Fruit fly (Drosophila melanogaster): ENCODE results near the gene CG32195.

CG32195 gene

dm6 chr3L:18083402-18083801, 29.4 kb upstream of the CG32195 start:
- peak; percentile 57 for TF ChIP-seq Eip78C (GFP tag)
- TF ChIP-seq svp (GFP tag), result peak; percentile 73
- TF ChIP-seq Hr38 (GFP tag; optimal IDR thresholded peaks at IDR 0.05), result no peak
- no peak for TF ChIP-seq achi (GFP tag; optimal IDR thresholded peaks at IDR 0.05)

DNA sequence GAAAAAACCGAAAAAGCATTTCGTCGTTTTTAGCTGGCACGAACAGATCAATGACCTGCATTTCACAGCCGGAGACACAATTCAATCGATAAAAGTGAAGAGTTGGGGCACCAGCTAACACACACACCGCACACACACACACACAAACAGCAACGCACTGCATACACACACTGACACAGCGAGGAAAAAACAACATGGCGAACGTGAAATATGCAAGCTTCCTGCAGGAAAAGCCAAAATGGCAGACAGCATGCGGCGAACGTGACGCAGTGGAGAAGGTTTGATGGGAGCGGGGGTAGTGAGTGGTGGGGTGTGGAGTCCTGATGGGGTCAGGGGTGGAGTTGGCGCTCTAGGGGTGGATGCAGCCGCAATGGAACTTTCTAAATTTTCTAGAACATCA, 28.8 kb upstream of the CG32195 start:
- TF ChIP-seq Gug (GFP tag; IDR thresholded peaks at IDR 0.05), result no peak
- no peak for TF ChIP-seq spab (GFP tag; optimal IDR thresholded peaks at IDR 0.05)
- no peak for TF ChIP-seq salr (GFP tag; optimal IDR thresholded peaks at IDR 0.05)
- TF ChIP-seq Ets21C (GFP tag; optimal IDR thresholded peaks at IDR 0.05), result no peak
- TF ChIP-seq CG6276 (GFP tag; optimal IDR thresholded peaks at IDR 0.05), result no peak
- TF ChIP-seq fd59A (GFP tag; optimal IDR thresholded peaks at IDR 0.05), result no peak
- TF ChIP-seq ss (GFP tag; optimal IDR thresholded peaks at IDR 0.05), result peak; percentile 3 to 18

DNA sequence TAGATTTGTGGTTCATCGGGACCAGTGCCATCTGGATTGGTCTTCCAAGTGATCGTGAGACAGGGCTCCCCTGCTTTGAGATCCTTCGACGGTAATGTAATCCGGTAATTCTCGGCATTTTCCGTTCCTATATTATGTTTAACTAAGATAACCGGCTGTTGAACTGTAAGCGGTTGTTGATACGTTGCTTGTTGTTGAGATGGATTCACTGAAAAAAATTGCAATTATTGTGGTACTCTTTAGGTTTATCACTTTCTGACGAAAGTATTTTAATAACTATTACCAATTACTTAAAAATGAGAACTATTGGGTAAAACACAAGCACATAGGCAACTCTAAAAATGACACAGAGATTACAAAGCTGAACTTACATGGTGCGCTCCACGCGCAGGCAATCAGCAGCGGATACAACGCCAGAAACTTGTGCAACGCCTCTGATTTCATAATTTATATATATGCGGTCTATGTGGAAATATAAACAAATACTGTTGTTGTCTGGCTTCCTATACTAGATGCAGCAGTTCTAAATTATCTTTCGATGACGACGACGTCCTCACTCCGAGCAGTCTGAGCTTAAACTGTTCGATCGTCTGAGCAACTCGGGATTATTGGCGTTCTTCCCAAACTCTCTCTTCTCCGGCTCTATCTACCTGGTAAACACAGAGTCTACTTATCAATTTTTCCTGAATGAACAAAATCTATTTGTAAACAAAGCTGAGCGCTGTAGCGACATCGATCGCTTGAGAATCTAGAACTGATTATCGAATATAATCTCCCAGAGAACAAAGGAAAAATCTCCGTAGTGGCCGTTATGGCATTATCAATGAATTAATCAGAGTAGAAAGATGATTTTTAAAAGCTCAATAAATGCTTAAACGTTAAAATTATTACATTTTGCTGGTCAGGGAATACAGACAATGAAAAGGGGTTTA, 25.7 kb upstream of the CG32195 start, which contains the start of gene CG34253:
TSS of gene CG34253 (minus strand) at position 567 of the 932 bp plus-strand sequence.
- TF ChIP-seq CG6792 (GFP tag; optimal IDR thresholded peaks at IDR 0.05), result no peak
- no peak for TF ChIP-seq dac (GFP tag; optimal IDR thresholded peaks at IDR 0.05)
- no peak for TF ChIP-seq Sox102F (GFP tag; optimal IDR thresholded peaks at IDR 0.05)
- TF ChIP-seq Eip75B (GFP tag; optimal IDR thresholded peaks at IDR 0.05), result no peak
- TF ChIP-seq pdm3 (GFP tag; optimal IDR thresholded peaks at IDR 0.05), result peak; percentile 13
- peak; percentile 24 for TF ChIP-seq CG6276 (GFP tag; optimal IDR thresholded peaks at IDR 0.05)
- no peak for TF ChIP-seq fkh (GFP tag; optimal IDR thresholded peaks at IDR 0.05)
- TF ChIP-seq CG11902 (GFP tag; optimal IDR thresholded peaks at IDR 0.05), result no peak
- no peak for TF ChIP-seq topi (GFP tag; optimal IDR thresholded peaks at IDR 0.05)
- peak; percentile 76 for TF ChIP-seq svp (GFP tag)
- TF ChIP-seq CG6163 (GFP tag; IDR thresholded peaks at IDR 0.05), result no peak; the same call in 2 of the 3 replicates
- TF ChIP-seq CG8632 (GFP tag; optimal IDR thresholded peaks at IDR 0.05), result no peak
- no peak for TF ChIP-seq CG34406 (GFP tag; optimal IDR thresholded peaks at IDR 0.05)
- TF ChIP-seq Eip93F (GFP tag; optimal IDR thresholded peaks at IDR 0.05), result no peak
- TF ChIP-seq fd59A (GFP tag; optimal IDR thresholded peaks at IDR 0.05), result no peak
- TF ChIP-seq CG11294 (GFP tag; IDR thresholded peaks at IDR 0.05), result no peak
- TF ChIP-seq CG11762 (GFP tag; optimal IDR thresholded peaks at IDR 0.05; ENCODE audit: insufficient read depth), result no peak
- TF ChIP-seq CG31627 (GFP tag; optimal IDR thresholded peaks at IDR 0.05), result no peak
- TF ChIP-seq Sox14 (GFP tag; optimal IDR thresholded peaks at IDR 0.05), result peak; percentile 7
- no peak for TF ChIP-seq spab (GFP tag; optimal IDR thresholded peaks at IDR 0.05)
- TF ChIP-seq Eip78C (GFP tag), result peak; percentile 48
- no peak for TF ChIP-seq CG32006 (GFP tag; optimal IDR thresholded peaks at IDR 0.05)
- no peak for TF ChIP-seq CG4318 (GFP tag; optimal IDR thresholded peaks at IDR 0.05)
- TF ChIP-seq net (GFP tag; optimal IDR thresholded peaks at IDR 0.05), result no peak
- no peak for TF ChIP-seq CG3032 (tag; optimal IDR thresholded peaks at IDR 0.05)
- no peak for TF ChIP-seq CG1621 (tag; optimal IDR thresholded peaks at IDR 0.05)
- TF ChIP-seq CG10631 (GFP tag; optimal IDR thresholded peaks at IDR 0.05), result no peak
- peak; percentile 15 for TF ChIP-seq CG6808 (GFP tag; optimal IDR thresholded peaks at IDR 0.05)
- peak; percentile 8 to 25 for TF ChIP-seq ss (GFP tag; optimal IDR thresholded peaks at IDR 0.05)
- TF ChIP-seq salr (GFP tag; optimal IDR thresholded peaks at IDR 0.05), result no peak
- no peak for TF ChIP-seq OdsH (GFP tag; optimal IDR thresholded peaks at IDR 0.05)
- TF ChIP-seq Blimp-1 (GFP tag; optimal IDR thresholded peaks at IDR 0.05), result no peak
- no peak for TF ChIP-seq Smox (GFP tag; optimal IDR thresholded peaks at IDR 0.05)
- TF ChIP-seq Sox15 (GFP tag; optimal IDR thresholded peaks at IDR 0.05), result no peak
- peak; percentile 40 for TF ChIP-seq vri (GFP tag; optimal IDR thresholded peaks at IDR 0.05)
- TF ChIP-seq Gug (GFP tag; IDR thresholded peaks at IDR 0.05), result no peak
- no peak for TF ChIP-seq CG9139 (GFP tag; optimal IDR thresholded peaks at IDR 0.05)
- TF ChIP-seq acj6 (GFP tag; optimal IDR thresholded peaks at IDR 0.05), result no peak
- no peak for TF ChIP-seq Hr4 (GFP tag; optimal IDR thresholded peaks at IDR 0.05)
- no peak for TF ChIP-seq CG7368 (GFP tag; optimal IDR thresholded peaks at IDR 0.05)
- no peak for TF ChIP-seq CG6854 (GFP tag; optimal IDR thresholded peaks at IDR 0.05)
- TF ChIP-seq Met (GFP tag; optimal IDR thresholded peaks at IDR 0.05), result peak; percentile 2
- TF ChIP-seq Hr38 (GFP tag; optimal IDR thresholded peaks at IDR 0.05), result no peak

Measured in whole organism, prepupa.